Worm (Caenorhabditis elegans) whole organism, L1 larva: ENCODE measurements around the gene dpy-11.
A peak's percentile ranks its signal among the peaks of the same experiment; 100 is the strongest.

ENCODE experiments used
- C04F5.9 ChIP-seq: sonication (generic microtip); optimal IDR thresholded peaks from 2 replicates; lab custom pipeline; 2016; ENCODE audit warnings: missing genetic modification characterization, missing compliant biosample characterization
- aha-1 ChIP-seq: fragments of 150-350 bp; optimal IDR thresholded peaks from 2 replicates; lab custom pipeline; 2014; ENCODE audit warnings: missing biosample characterization, missing genetic modification characterization
- ama-1 ChIP-seq: fragments of 150-350 bp; optimal IDR thresholded peaks from 2 replicates; lab custom pipeline; 2014
- blmp-1 ChIP-seq: fragments of 150-350 bp; optimal IDR thresholded peaks from 2 replicates; lab custom pipeline; 2014; ENCODE audit warnings: missing biosample characterization, missing genetic modification characterization
- ceh-8 ChIP-seq: fragments of 200-800 bp; sonication (Bioruptor generic); optimal IDR thresholded peaks from 2 replicates; lab custom pipeline; 2018; ENCODE audit warnings: mild to moderate bottlenecking, missing genetic modification characterization, moderate library complexity, missing compliant biosample characterization
- ceh-82 ChIP-seq, 3 experiments: fragments of 150-350 bp in 1 of 3; sonication (generic microtip) in 2 of 3; optimal IDR thresholded peaks; 2 replicates each; lab custom pipeline; 2014 to 2017; ENCODE audit warnings: missing biosample characterization in 3 of 3, missing genetic modification characterization in 3 of 3
- ceh-90 ChIP-seq: sonication (generic microtip); optimal IDR thresholded peaks from 2 replicates; lab custom pipeline; 2016; ENCODE audit warnings: missing genetic modification characterization, missing compliant biosample characterization
- egl-13 ChIP-seq: sonication (generic microtip); optimal IDR thresholded peaks from 2 replicates; lab custom pipeline; 2016; ENCODE audit warnings: missing genotype, missing genetic modification reagents, missing genetic modification characterization, missing compliant biosample characterization
- egl-27 ChIP-seq, 2 experiments: fragments of 150-350 bp in 1 of 2; sonication (generic microtip); optimal IDR thresholded peaks; 3 replicates each; lab custom pipeline; 2017 to 2018; ENCODE audit warnings: missing biosample characterization in 2 of 2, missing genetic modification characterization in 2 of 2, missing genetic modification reagents in 2 of 2
- elt-3 ChIP-seq, 6 experiments: fragments of 150-350 bp in 1 of 6; sonication (generic microtip); optimal IDR thresholded peaks; 2 replicates each; lab custom pipeline; 2017 to 2018; ENCODE audit warnings: missing biosample characterization in 6 of 6, missing genetic modification characterization in 6 of 6, inconsistent platforms in 1 of 6
- fkh-10 ChIP-seq: sonication (generic microtip); optimal IDR thresholded peaks from 2 replicates; lab custom pipeline; 2017; ENCODE audit warnings: missing biosample characterization, missing genetic modification reagents, missing genetic modification characterization
- fkh-4 ChIP-seq: sonication (generic microtip); optimal IDR thresholded peaks from 2 replicates; lab custom pipeline; 2016; ENCODE audit warnings: missing compliant biosample characterization, missing genetic modification characterization, borderline replicate concordance
- grh-1 ChIP-seq: fragments of 200-800 bp; sonication (Bioruptor generic); IDR thresholded peaks from 2 replicates; pipeline ENCODE4 v1.3.6; 2022; ENCODE audit warnings: missing genetic modification reagents, missing genetic modification characterization, missing compliant biosample characterization
- hlh-4 ChIP-seq: sonication (generic microtip); optimal IDR thresholded peaks from 2 replicates; lab custom pipeline; 2016; ENCODE audit warnings: mild to moderate bottlenecking, missing genetic modification characterization, missing compliant biosample characterization
- hpl-2 ChIP-seq: fragments of 150-350 bp; optimal IDR thresholded peaks from 2 replicates; lab custom pipeline; 2014; ENCODE audit warnings: missing biosample characterization, missing genetic modification reagents, missing genetic modification characterization
- irx-1 ChIP-seq: sonication (generic microtip); optimal IDR thresholded peaks from 2 replicates; lab custom pipeline; 2016; ENCODE audit warnings: missing genetic modification characterization, missing compliant biosample characterization
- lin-14 ChIP-seq: fragments of 200-800 bp; sonication (Bioruptor generic); optimal IDR thresholded peaks from 2 replicates; lab custom pipeline; 2018; ENCODE audit warnings: mild to moderate bottlenecking, missing genetic modification characterization, moderate library complexity, missing compliant biosample characterization
- lin-35 ChIP-seq, 2 experiments: fragments of 150-350 bp; optimal IDR thresholded peaks; 2 replicates each; lab custom pipeline; 2014; ENCODE audit warnings: missing biosample characterization in 2 of 2, missing genetic modification characterization in 2 of 2, missing genetic modification reagents in 2 of 2
- lir-3 ChIP-seq: sonication (generic microtip); optimal IDR thresholded peaks from 2 replicates; lab custom pipeline; 2016; ENCODE audit warnings: mild to moderate bottlenecking, missing genetic modification characterization, moderate library complexity, missing compliant biosample characterization; ENCODE audit not compliant: poor library complexity
- lsy-2 ChIP-seq, 2 experiments: fragments of 150-350 bp; optimal IDR thresholded peaks; 2 replicates each; lab custom pipeline; 2014; ENCODE audit warnings: missing biosample characterization in 2 of 2, missing genetic modification characterization in 2 of 2
- mdl-1 ChIP-seq, 2 experiments: fragments of 150-350 bp; optimal IDR thresholded peaks; 2 replicates each; lab custom pipeline; 2014 to 2017; ENCODE audit warnings: missing biosample characterization in 2 of 2, missing genetic modification characterization in 2 of 2, inconsistent platforms in 1 of 2
- mep-1 ChIP-seq: fragments of 150-350 bp; optimal IDR thresholded peaks from 2 replicates; lab custom pipeline; 2014; ENCODE audit warnings: missing biosample characterization, missing genetic modification characterization
- nhr-19 ChIP-seq: fragments of 200-800 bp; sonication (Bioruptor generic); conservative IDR thresholded peaks from 2 replicates; pipeline ENCODE4 v1.3.6; 2022; ENCODE audit warnings: missing genetic modification characterization, missing compliant biosample characterization
- nhr-20 ChIP-seq: sonication (generic microtip); optimal IDR thresholded peaks from 2 replicates; lab custom pipeline; 2016; ENCODE audit warnings: mild to moderate bottlenecking, missing genetic modification characterization, missing compliant biosample characterization
- nhr-237 ChIP-seq: fragments of 150-350 bp; optimal IDR thresholded peaks from 2 replicates; lab custom pipeline; 2014; ENCODE audit warnings: missing biosample characterization, missing genetic modification characterization
- nhr-28 ChIP-seq: fragments of 150-350 bp; optimal IDR thresholded peaks from 2 replicates; lab custom pipeline; 2014; ENCODE audit warnings: missing biosample characterization, missing genetic modification characterization
- nhr-47 ChIP-seq: sonication (generic microtip); optimal IDR thresholded peaks from 2 replicates; lab custom pipeline; 2016; ENCODE audit warnings: mild to moderate bottlenecking, missing genetic modification characterization, moderate library complexity, missing compliant biosample characterization
- nhr-71 ChIP-seq: sonication (generic microtip); optimal IDR thresholded peaks from 2 replicates; lab custom pipeline; 2016; ENCODE audit warnings: mild to moderate bottlenecking, missing genetic modification characterization, moderate library complexity, missing compliant biosample characterization
- nhr-84 ChIP-seq: sonication (generic microtip); optimal IDR thresholded peaks from 2 replicates; lab custom pipeline; 2017; ENCODE audit warnings: missing biosample characterization, missing genetic modification characterization
- nhr-90 ChIP-seq: sonication (generic microtip); optimal IDR thresholded peaks from 2 replicates; lab custom pipeline; 2016; ENCODE audit warnings: mild to moderate bottlenecking, missing genetic modification characterization, missing compliant biosample characterization; ENCODE audit not compliant: poor library complexity
- pax-3 ChIP-seq: fragments of 200-800 bp; sonication (Bioruptor generic); optimal IDR thresholded peaks from 2 replicates; lab custom pipeline; 2018; ENCODE audit warnings: mild to moderate bottlenecking, missing genetic modification characterization, moderate library complexity, missing compliant biosample characterization
- snpc-4 ChIP-seq: fragments of 150-350 bp; optimal IDR thresholded peaks from 2 replicates; lab custom pipeline; 2014; ENCODE audit warnings: missing biosample characterization, missing genetic modification characterization
- snu-23 ChIP-seq: sonication (generic microtip); optimal IDR thresholded peaks from 2 replicates; lab custom pipeline; 2016; ENCODE audit warnings: missing genetic modification characterization, missing compliant biosample characterization
- sox-4 ChIP-seq: sonication (generic microtip); optimal IDR thresholded peaks from 2 replicates; lab custom pipeline; 2016; ENCODE audit warnings: missing genetic modification characterization, missing compliant biosample characterization
- sup-37 ChIP-seq: fragments of 200-800 bp; sonication (Bioruptor generic); optimal IDR thresholded peaks from 2 replicates; lab custom pipeline; 2018; ENCODE audit warnings: mild to moderate bottlenecking, missing genetic modification characterization, missing compliant biosample characterization
- swsn-7 ChIP-seq: sonication (generic microtip); optimal IDR thresholded peaks from 2 replicates; lab custom pipeline; 2016; ENCODE audit warnings: missing genetic modification characterization, missing compliant biosample characterization
- tbx-2 ChIP-seq: sonication (generic microtip); optimal IDR thresholded peaks from 2 replicates; lab custom pipeline; 2016; ENCODE audit warnings: missing genetic modification characterization, missing compliant biosample characterization
- tlp-1 ChIP-seq: fragments of 150-350 bp; optimal IDR thresholded peaks from 2 replicates; lab custom pipeline; 2014; ENCODE audit warnings: missing biosample characterization, missing genetic modification characterization
- unc-30 ChIP-seq: sonication (generic microtip); optimal IDR thresholded peaks from 2 replicates; lab custom pipeline; 2017; ENCODE audit warnings: missing biosample characterization, missing genetic modification characterization
- unc-62 ChIP-seq: fragments of 150-350 bp; optimal IDR thresholded peaks from 2 replicates; lab custom pipeline; 2014; ENCODE audit warnings: missing biosample characterization, missing genetic modification reagents, missing genetic modification characterization
- unc-98 ChIP-seq: fragments of 200-800 bp; sonication (Bioruptor generic); IDR thresholded peaks from 2 replicates; pipeline ENCODE4 v1.3.6; 2022; ENCODE audit warnings: missing genetic modification characterization, missing compliant biosample characterization
- vab-15 ChIP-seq: sonication (generic microtip); optimal IDR thresholded peaks from 2 replicates; lab custom pipeline; 2017; ENCODE audit warnings: missing genotype, mild to moderate bottlenecking, missing genetic modification characterization, missing compliant biosample characterization

dpy-11 gene

ce11 chrV:6510622-6511021, 4.4 kb downstream of the dpy-11 start:
- TF ChIP-seq ceh-90 (tag; lab: Kevin White, UChicago), result no peak
- no peak for TF ChIP-seq tlp-1 (tag; lab: Kevin White, UChicago)
- peak in 1 of 2 experiments; percentile 50 for TF ChIP-seq lsy-2 (tag; optimal IDR thresholded peaks at IDR 0.05; lab: Kevin White, UChicago)

- TF ChIP-seq egl-13 (tag; lab: Kevin White, UChicago) (no peak), mep-1 (no peak), unc-62 (GFP tag; lab: Kevin White, UChicago) (no peak), hlh-4 (no peak), swsn-7 (tag; lab: Kevin White, UChicago) (no peak), snu-23 (no peak), snpc-4 (tag; lab: Kevin White, UChicago) (no peak), sup-37 (GFP tag; lab: Kevin White, UChicago) (no peak), blmp-1 (tag; lab: Kevin White, UChicago) (no peak), nhr-237 (tag; lab: Kevin White, UChicago) (no peak), grh-1 (GFP tag; lab: Robert Waterston, UW) (no peak), egl-27 (tag; optimal IDR thresholded peaks at IDR 0.05; lab: Kevin White, UChicago) (no peak), nhr-19 (no peak), sox-4 (tag; lab: Kevin White, UChicago) (no peak), ama-1 (no peak)
These were observed 5.3 kb downstream of the dpy-11 start, which contains the start of gene ubh-2 for ce11 chrV:6509717-6510116. ubh-2 (minus strand) TSS chrV:6509817.

- TF ChIP-seq vab-15 (tag; lab: Kevin White, UChicago) (no peak), blmp-1 (tag; lab: Kevin White, UChicago) (no peak), unc-98 (no peak), hpl-2 (GFP tag; lab: Kevin White, UChicago) (no peak), fkh-4 (no peak), ceh-82 (tag; optimal IDR thresholded peaks at IDR 0.05; lab: Kevin White, UChicago) (no peak), fkh-10 (GFP tag; lab: Kevin White, UChicago) (no peak), C04F5.9 (tag; lab: Kevin White, UChicago) (no peak), aha-1 (tag; lab: Kevin White, UChicago) (no peak), nhr-28 (tag; lab: Kevin White, UChicago) (no peak)
These were observed 6.3 kb downstream of the dpy-11 start, which contains the start of gene ubh-3 for ce11 chrV:6508703-6509102. ubh-3 (minus strand) TSS chrV:6508803.

ce11 chrV:6506238-6506956, 8.6 kb downstream of the dpy-11 start:
- TF ChIP-seq elt-3 (tag; optimal IDR thresholded peaks at IDR 0.05; lab: Kevin White, UChicago) (peak in 1 of 6 experiments; percentile 51), blmp-1 (tag; lab: Kevin White, UChicago) (peak; percentile 95), grh-1 (GFP tag; lab: Robert Waterston, UW) (no peak), nhr-20 (tag; lab: Kevin White, UChicago) (no peak)
- TF ChIP-seq, all 84 proteins: peak for 2

- TF ChIP-seq tbx-2 (peak; percentile 72), blmp-1 (tag; lab: Kevin White, UChicago) (peak; percentile 85), lin-35 (GFP tag; optimal IDR thresholded peaks at IDR 0.05; lab: Kevin White, UChicago) (peak in 1 of 2 experiments; percentile 63), nhr-71 (tag; lab: Kevin White, UChicago) (peak; percentile 90), ceh-8 (no peak), C04F5.9 (tag; lab: Kevin White, UChicago) (no peak), unc-30 (no peak), irx-1 (tag; lab: Kevin White, UChicago) (no peak), nhr-47 (peak; percentile 45), pax-3 (no peak), nhr-84 (tag; lab: Kevin White, UChicago) (no peak), ceh-90 (tag; lab: Kevin White, UChicago) (no peak), lir-3 (tag; lab: Kevin White, UChicago) (peak; percentile 13), lin-14 (GFP tag; lab: Kevin White, UChicago) (peak; percentile 82), ceh-82 (tag; optimal IDR thresholded peaks at IDR 0.05; lab: Kevin White, UChicago) (peak in 1 of 3 experiments; percentile 10), mep-1 (peak; percentile 52), nhr-90 (tag; lab: Kevin White, UChicago) (peak; percentile 82), nhr-19 (peak; percentile 69), mdl-1 (tag; optimal IDR thresholded peaks at IDR 0.05; lab: Kevin White, UChicago) (peak in 1 of 2 experiments; percentile 83), nhr-20 (tag; lab: Kevin White, UChicago) (peak; percentile 93), sup-37 (GFP tag; lab: Kevin White, UChicago) (no peak), snu-23 (peak; percentile 84)
These were observed 9.7 kb downstream of the dpy-11 start, which contains the start of gene W01A11.7 for ce11 chrV:6505339-6505811. W01A11.7 (minus strand) TSS chrV:6505389.
